Worm (Caenorhabditis elegans): ENCODE measurements around the gene F36F12.7.
"Not testable (repeated sequence)": the region's sequence is repeated elsewhere in the genome, so short reads cannot be mapped to it uniquely, and the experiment has no call there.

ce11 chrV:2085745-2086267 lies 13.3 kb upstream of the F36F12.7 start, which contains the start of gene F36F12.3:
- not testable (repeated sequence) for TF ChIP-seq tab-1, flt-1, ztf-29 (GFP tag; IDR thresholded peaks at IDR 0.05)

Measured in whole organism, midembryonic.